Fruit fly (Drosophila melanogaster) whole organism, embryonic: ENCODE data around the gene CG43346.

Experiments used
- Blimp-1 ChIP-seq: fragments of 200-800 bp; sonication (Bioruptor generic); optimal IDR thresholded peaks from 3 replicates; lab custom pipeline; 2018; ENCODE audit warnings: missing biosample characterization, missing genetic modification characterization, mild to moderate bottlenecking, moderate library complexity, missing genetic modification reagents
- CG10321 ChIP-seq: fragments of 200-800 bp; sonication (Bioruptor generic); IDR thresholded peaks from 2 replicates; pipeline ENCODE4 v1.3.6; 2022; ENCODE audit warnings: missing biosample characterization, missing genetic modification characterization
- CG11247 ChIP-seq: fragments of 200-800 bp; sonication (Bioruptor generic); IDR thresholded peaks from 2 replicates; pipeline ENCODE4 v1.3.6; 2022; ENCODE audit warnings: missing biosample characterization, missing genetic modification characterization
- CG31441 ChIP-seq: fragments of 200-800 bp; sonication (Bioruptor generic); IDR thresholded peaks from 2 replicates; pipeline ENCODE4 v1.3.6; 2022; ENCODE audit warnings: missing biosample characterization, missing genetic modification characterization
- CG3726 ChIP-seq: fragments of 200-800 bp; sonication (Bioruptor generic); IDR thresholded peaks from 3 replicates; pipeline ENCODE4, ENCODE4 v1.3.6; 2022; ENCODE audit warnings: missing biosample characterization, missing genetic modification characterization
- CG6683 ChIP-seq: fragments of 200-800 bp; sonication (Bioruptor generic); optimal IDR thresholded peaks from 2 replicates; lab custom pipeline; 2017; ENCODE audit warnings: missing biosample characterization, mild to moderate bottlenecking, missing genetic modification characterization, missing genetic modification reagents
- Poxn ChIP-seq: fragments of 200-800 bp; sonication (Bioruptor generic); IDR thresholded peaks from 2 replicates; pipeline ENCODE4 v1.3.6; 2022; ENCODE audit warnings: missing biosample characterization, missing genetic modification characterization
- gsb ChIP-seq: fragments of 200-800 bp; sonication (Bioruptor generic); IDR thresholded peaks from 2 replicates; pipeline ENCODE4 v1.3.6; 2022; ENCODE audit warnings: missing biosample characterization, missing genetic modification characterization
- ind ChIP-seq: fragments of 200-800 bp; sonication (Bioruptor generic); optimal IDR thresholded peaks from 3 replicates; lab custom pipeline; 2016; ENCODE audit warnings: missing biosample characterization, missing genetic modification characterization
- jing ChIP-seq: fragments of 200-800 bp; sonication (Bioruptor generic); optimal IDR thresholded peaks from 2 replicates; lab custom pipeline; 2018; ENCODE audit warnings: missing biosample characterization, mild to moderate bottlenecking, missing genetic modification characterization
- knrl ChIP-seq: fragments of 200-800 bp; sonication (Bioruptor generic); IDR thresholded peaks from 3 replicates; pipeline ENCODE4 v1.3.6; 2022; ENCODE audit warnings: missing biosample characterization, missing genetic modification characterization; ENCODE audit not compliant: partially characterized antibody
- psq ChIP-seq: fragments of 200-800 bp; sonication (Bioruptor generic); optimal IDR thresholded peaks from 2 replicates; lab custom pipeline; 2017; ENCODE audit warnings: missing biosample characterization, missing genetic modification characterization

- no peak for TF ChIP-seq CG6683 (GFP tag; lab: Kevin White, UChicago)
- TF ChIP-seq ind (GFP tag; lab: Kevin White, UChicago): no peak
- TF ChIP-seq gsb: no peak
- TF ChIP-seq CG10321: no peak
- TF ChIP-seq jing (GFP tag; lab: Kevin White, UChicago): no peak
- no peak for TF ChIP-seq CG11247 (GFP tag; lab: Robert Waterston, UW)
- TF ChIP-seq knrl (GFP tag; lab: Robert Waterston, UW): no peak
- no peak for TF ChIP-seq CG3726 (GFP tag; lab: Robert Waterston, UW)
- TF ChIP-seq Blimp-1: peak; percentile 15
- TF ChIP-seq CG31441 (GFP tag; lab: Robert Waterston, UW): no peak
- no peak for TF ChIP-seq Poxn
- no peak for TF ChIP-seq psq
Observed at dm6 chr2L:21198633-21199264, 30.4 kb upstream of the CG43346 start, which contains the start of gene Ret.
